Worm (Caenorhabditis elegans) whole organism, L4/young adult: Measurements from ENCODE around the gene F21H7.3.

Experiments used
- dao-5 ChIP-seq: sonication (generic microtip); optimal IDR thresholded peaks from 2 replicates; lab custom pipeline; 2016; ENCODE audit warnings: missing genotype, missing genetic modification characterization, moderate library complexity, missing compliant biosample characterization
- him-1 ChIP-seq: sonication (generic microtip); optimal IDR thresholded peaks from 2 replicates; lab custom pipeline; 2016; ENCODE audit warnings: missing genotype, missing genetic modification reagents, missing genetic modification characterization, missing compliant biosample characterization

ce11 chrV:16226581-16226980, 8.5 kb downstream of the F21H7.3 start, which contains the start of gene F11A5.13:
- TF ChIP-seq him-1 (tag; lab: Kevin White, UChicago), result no peak
- no peak for TF ChIP-seq dao-5 (tag; lab: Kevin White, UChicago)
